Worm (Caenorhabditis elegans): Measurements from ENCODE around the gene T07A5.1.

Gene T07A5.1

DNA sequence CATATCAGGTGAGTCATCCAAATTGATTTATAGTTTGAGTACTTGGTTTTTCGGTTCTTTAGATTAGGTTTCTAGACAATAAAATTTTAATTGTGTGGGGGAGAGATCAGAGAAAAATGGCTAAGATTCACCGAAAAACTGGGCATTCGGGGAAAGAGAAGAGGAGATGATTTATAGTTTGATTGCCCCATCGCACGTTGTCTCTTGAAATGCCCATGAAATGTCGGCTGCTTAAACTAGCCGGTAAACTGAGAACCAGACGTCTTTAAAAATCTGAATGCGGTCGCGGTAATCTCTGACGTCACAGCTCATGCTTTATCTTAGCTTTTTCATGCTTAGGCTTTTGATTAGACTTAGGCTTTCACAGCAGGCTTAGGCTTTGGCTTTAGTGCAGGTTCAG lies 9.1 kb downstream of the T07A5.1 start:
- TF ChIP-seq ama-1 (optimal IDR thresholded peaks at IDR 0.05): no peak
- TF ChIP-seq ceh-16 (tag; optimal IDR thresholded peaks at IDR 0.05): no peak
- no peak for TF ChIP-seq mml-1 (tag; optimal IDR thresholded peaks at IDR 0.05)
- no peak for TF ChIP-seq nhr-28 (tag; optimal IDR thresholded peaks at IDR 0.05)
- no peak for TF ChIP-seq ztf-4 (tag; optimal IDR thresholded peaks at IDR 0.05)
- no peak for TF ChIP-seq nhr-77 (tag; optimal IDR thresholded peaks at IDR 0.05)
- TF ChIP-seq nhr-237 (tag; optimal IDR thresholded peaks at IDR 0.05): no peak
- no peak for TF ChIP-seq nhr-25 (tag; optimal IDR thresholded peaks at IDR 0.05)
- TF ChIP-seq unc-62 (GFP tag; optimal IDR thresholded peaks at IDR 0.05): no peak
- TF ChIP-seq tbx-2 (tag; optimal IDR thresholded peaks at IDR 0.05): no peak

DNA sequence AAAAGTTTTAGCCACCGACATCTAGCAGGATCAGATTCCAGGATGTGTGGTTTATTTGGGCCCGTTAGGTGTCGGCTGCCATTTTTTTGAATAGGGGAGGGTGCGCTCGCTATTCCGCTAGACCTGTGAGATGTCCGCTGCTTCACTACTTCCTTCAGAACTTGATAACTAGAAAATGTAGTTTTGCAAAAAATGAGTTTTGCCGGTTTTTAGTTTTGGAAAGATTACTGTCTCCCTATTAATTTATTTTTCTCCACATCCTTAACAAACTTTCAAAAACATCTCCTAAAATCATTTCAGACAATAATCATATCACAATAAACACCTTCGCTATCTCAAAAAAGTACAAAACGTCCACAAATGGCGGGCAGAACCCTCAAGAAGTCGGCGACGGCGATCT lies 11.2 kb downstream of the T07A5.1 start, which contains the start of gene vglu-2:
Gene vglu-2 (plus strand): TSS at position 301 of the 400 bp plus-strand sequence.
- TF ChIP-seq nhr-12 (tag; optimal IDR thresholded peaks at IDR 0.05) (no peak), nhr-77 (tag; optimal IDR thresholded peaks at IDR 0.05) (no peak), snpc-4 (tag; optimal IDR thresholded peaks at IDR 0.05) (no peak), fos-1 (tag; optimal IDR thresholded peaks at IDR 0.05) (no peak), ceh-28 (tag; optimal IDR thresholded peaks at IDR 0.05) (no peak), R02D3.7 (tag; optimal IDR thresholded peaks at IDR 0.05) (no peak), ceh-9 (tag; optimal IDR thresholded peaks at IDR 0.05) (no peak), pha-4 (tag; optimal IDR thresholded peaks at IDR 0.05) (no peak), nhr-43 (tag; optimal IDR thresholded peaks at IDR 0.05; ENCODE audit: poor library complexity, severe bottlenecking) (no peak), lin-39 (tag; optimal IDR thresholded peaks at IDR 0.05) (no peak), lin-15B (tag; optimal IDR thresholded peaks at IDR 0.05) (no peak), eor-1 (tag; optimal IDR thresholded peaks at IDR 0.05) (no peak), ceh-82 (tag; optimal IDR thresholded peaks at IDR 0.05) (no peak), egl-27 (tag; optimal IDR thresholded peaks at IDR 0.05) (no peak), unc-39 (tag; optimal IDR thresholded peaks at IDR 0.05) (no peak), ama-1 (optimal IDR thresholded peaks at IDR 0.05) (no peak), elt-2 (tag; optimal IDR thresholded peaks at IDR 0.05) (no peak), ztf-4 (tag; optimal IDR thresholded peaks at IDR 0.05) (no peak), mdl-1 (tag; optimal IDR thresholded peaks at IDR 0.05) (no peak)

DNA sequence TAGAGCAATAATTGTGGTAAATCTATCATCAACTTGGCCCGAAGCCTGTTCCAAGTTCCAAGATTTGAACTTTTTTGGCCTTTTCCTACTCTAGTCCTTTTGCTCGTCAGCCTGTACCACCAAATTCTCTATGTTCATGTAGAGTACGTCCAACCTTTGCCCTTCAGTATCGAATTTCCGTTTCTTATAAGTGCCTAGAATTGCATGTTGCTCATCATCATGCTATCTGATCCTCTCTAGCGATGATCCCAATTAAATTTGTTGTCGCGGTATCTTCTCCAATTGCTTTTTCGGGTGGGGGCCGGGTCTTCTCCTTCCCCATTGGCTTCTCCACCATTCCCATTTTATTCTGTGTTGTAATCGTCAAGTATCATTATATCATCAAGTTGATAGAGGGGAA lies 12.1 kb downstream of the T07A5.1 start:
- TF ChIP-seq elt-1 (tag; optimal IDR thresholded peaks at IDR 0.05): no peak
- no peak for TF ChIP-seq nhr-237 (tag; optimal IDR thresholded peaks at IDR 0.05)
- no peak for TF ChIP-seq zag-1 (tag; optimal IDR thresholded peaks at IDR 0.05)
- TF ChIP-seq ztf-11 (tag; optimal IDR thresholded peaks at IDR 0.05): no peak
- no peak for TF ChIP-seq pha-4 (tag; optimal IDR thresholded peaks at IDR 0.05)
- TF ChIP-seq snpc-4 (tag; optimal IDR thresholded peaks at IDR 0.05): no peak
- no peak for TF ChIP-seq elt-2 (tag; optimal IDR thresholded peaks at IDR 0.05)

DNA sequence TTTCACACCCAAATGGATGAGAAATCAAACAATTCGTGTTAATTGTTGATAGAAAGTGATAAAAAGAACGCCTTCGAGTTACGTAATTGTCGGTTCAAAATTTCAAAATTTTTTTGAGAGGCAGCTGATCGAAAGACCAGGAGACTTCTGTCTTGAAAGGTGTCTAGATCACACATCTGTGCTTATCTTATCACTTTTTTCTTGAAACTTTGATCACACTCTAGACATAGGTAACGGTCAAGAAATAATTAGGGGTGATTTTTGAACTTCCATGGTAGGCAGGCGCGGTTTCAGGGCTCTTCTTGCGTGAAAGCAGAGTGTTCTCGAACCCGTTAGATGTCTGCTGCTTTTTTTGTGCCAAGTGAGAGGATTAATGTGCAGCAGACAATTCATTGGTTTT lies 12.6 kb downstream of the T07A5.1 start:
- TF ChIP-seq elt-3 (tag; optimal IDR thresholded peaks at IDR 0.05): peak in 1 of 3 experiments; percentile 56
- no peak for TF ChIP-seq elt-1 (tag; optimal IDR thresholded peaks at IDR 0.05)

DNA sequence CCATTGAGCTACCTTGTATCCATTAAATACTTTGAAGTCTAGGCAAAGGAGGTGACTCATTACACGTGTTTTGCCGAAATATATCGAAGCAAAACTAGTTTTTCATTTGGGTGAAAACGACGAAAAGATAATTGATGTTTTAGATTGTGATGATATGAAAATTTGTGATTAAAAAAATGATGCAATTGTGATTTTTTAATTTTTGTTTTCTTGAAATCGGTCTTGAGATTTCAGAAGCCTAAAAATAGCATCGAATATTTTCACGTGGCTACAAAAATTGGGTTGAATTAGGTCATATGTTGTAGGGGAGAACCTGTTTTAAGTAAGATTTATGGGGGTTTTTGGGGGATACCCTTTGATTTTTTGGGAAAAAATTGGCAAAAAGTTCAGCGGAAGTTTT lies 15.5 kb downstream of the T07A5.1 start:
- TF ChIP-seq ceh-16 (tag; optimal IDR thresholded peaks at IDR 0.05): no peak
- TF ChIP-seq nhr-23 (tag; optimal IDR thresholded peaks at IDR 0.05): peak; percentile 47
- TF ChIP-seq nhr-43 (tag; optimal IDR thresholded peaks at IDR 0.05; ENCODE audit: poor library complexity, severe bottlenecking): peak; percentile 63

DNA sequence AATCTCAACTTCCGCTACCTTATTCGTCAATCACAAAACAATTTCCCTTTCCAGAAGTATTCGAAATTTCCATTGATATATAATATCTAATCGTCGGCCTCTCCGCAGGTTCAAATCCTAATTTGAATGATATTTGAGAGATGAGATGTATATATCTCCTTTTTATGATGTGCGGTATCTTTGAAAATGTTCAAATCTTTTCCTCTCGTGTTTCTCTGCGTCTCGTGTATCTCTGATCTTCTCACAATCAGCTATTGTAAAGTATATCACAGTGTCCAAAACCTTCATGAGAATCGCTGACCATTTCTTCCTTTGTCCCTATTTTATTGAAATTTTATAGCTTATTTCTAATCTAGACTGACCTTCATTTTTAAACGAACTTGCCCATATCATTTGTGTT lies 16.2 kb downstream of the T07A5.1 start:
- no peak for TF ChIP-seq fkh-2 (tag; optimal IDR thresholded peaks at IDR 0.05)
- peak; percentile 24 for TF ChIP-seq nhr-43 (tag; optimal IDR thresholded peaks at IDR 0.05; ENCODE audit: poor library complexity, severe bottlenecking)

DNA sequence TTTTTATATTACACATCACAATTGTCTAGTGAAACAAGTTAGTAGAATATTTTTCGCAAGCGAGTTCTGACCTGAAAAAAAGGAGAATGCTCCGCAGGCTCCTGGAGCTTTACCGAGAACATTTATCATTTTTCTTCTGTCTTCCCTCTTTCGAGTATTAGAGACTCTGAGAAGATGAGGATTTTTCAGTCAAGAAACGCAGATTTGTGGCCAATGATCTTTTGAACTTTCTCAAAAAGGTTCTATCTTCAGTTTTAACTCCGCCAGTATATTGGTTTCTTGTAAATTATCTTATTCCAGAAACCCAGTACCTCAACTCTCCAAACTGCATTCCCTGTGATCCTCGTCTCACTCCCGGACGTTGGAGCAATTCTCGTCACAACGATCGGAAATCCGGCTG lies 20.4 kb downstream of the T07A5.1 start, which contains the start of gene K10G9.2:
Gene K10G9.2 (plus strand): TSS at position 301 of the 400 bp plus-strand sequence.
- TF ChIP-seq ztf-4 (tag; optimal IDR thresholded peaks at IDR 0.05): no peak
- no peak for TF ChIP-seq fos-1 (tag; optimal IDR thresholded peaks at IDR 0.05)
- TF ChIP-seq pqm-1 (tag; optimal IDR thresholded peaks at IDR 0.05): no peak
- no peak for TF ChIP-seq fkh-10 (GFP tag; optimal IDR thresholded peaks at IDR 0.05)
- no peak for TF ChIP-seq ZK546.5 (tag; optimal IDR thresholded peaks at IDR 0.05)
- no peak for TF ChIP-seq nhr-237 (tag; optimal IDR thresholded peaks at IDR 0.05)
- TF ChIP-seq nhr-67 (tag; optimal IDR thresholded peaks at IDR 0.05): no peak
- TF ChIP-seq egl-5 (tag; optimal IDR thresholded peaks at IDR 0.05): no peak
- TF ChIP-seq fkh-2 (tag; optimal IDR thresholded peaks at IDR 0.05): no peak
- TF ChIP-seq aly-2 (tag; optimal IDR thresholded peaks at IDR 0.05): no peak
- TF ChIP-seq jun-1 (tag; optimal IDR thresholded peaks at IDR 0.05): no peak
- no peak for TF ChIP-seq mml-1 (tag; optimal IDR thresholded peaks at IDR 0.05)
- TF ChIP-seq unc-62 (GFP tag; optimal IDR thresholded peaks at IDR 0.05): no peak
- no peak for TF ChIP-seq sea-2 (GFP tag; optimal IDR thresholded peaks at IDR 0.05)
- TF ChIP-seq tbx-2 (tag; optimal IDR thresholded peaks at IDR 0.05): no peak

Measured in whole organism, L3 larva.